Fruit fly (Drosophila melanogaster) whole organism, embryonic: ENCODE data around the gene Sym.

Experiments used
- B-H2 ChIP-seq: fragments of 200-800 bp; sonication (Bioruptor generic); optimal IDR thresholded peaks from 2 replicates; lab custom pipeline; 2018; ENCODE audit warnings: missing biosample characterization, mild to moderate bottlenecking, missing genetic modification characterization
- BtbVII ChIP-seq: fragments of 200-800 bp; sonication (Bioruptor generic); optimal IDR thresholded peaks from 3 replicates; lab custom pipeline; 2017; ENCODE audit warnings: missing biosample characterization, mild to moderate bottlenecking, missing genetic modification characterization
- CG10267 ChIP-seq: fragments of 200-800 bp; sonication (Bioruptor generic); optimal IDR thresholded peaks from 2 replicates; lab custom pipeline; 2018; ENCODE audit warnings: missing biosample characterization, mild to moderate bottlenecking, missing genetic modification characterization, moderate library complexity
- CG10321 ChIP-seq: fragments of 200-800 bp; sonication (Bioruptor generic); IDR thresholded peaks from 2 replicates; pipeline ENCODE4 v1.3.6; 2022; ENCODE audit warnings: missing biosample characterization, missing genetic modification characterization
- CG10979 ChIP-seq: fragments of 200-800 bp; sonication (Bioruptor generic); optimal IDR thresholded peaks from 2 replicates; lab custom pipeline; 2018; ENCODE audit warnings: missing biosample characterization, mild to moderate bottlenecking, missing genetic modification characterization, moderate library complexity
- CG11085 ChIP-seq: fragments of 200-800 bp; sonication (Bioruptor generic); IDR thresholded peaks from 2 replicates; pipeline ENCODE4 v1.3.6; 2022; ENCODE audit warnings: missing biosample characterization, missing genetic modification characterization
- CG12219 ChIP-seq: fragments of 200-800 bp; sonication (Bioruptor generic); optimal IDR thresholded peaks from 3 replicates; lab custom pipeline; 2018; ENCODE audit warnings: missing biosample characterization, mild to moderate bottlenecking, missing genetic modification characterization
- CG12299 ChIP-seq: fragments of 200-800 bp; sonication (Bioruptor generic); optimal IDR thresholded peaks from 2 replicates; lab custom pipeline; 2018; ENCODE audit warnings: missing biosample characterization, mild to moderate bottlenecking, missing genetic modification characterization
- CG12659 ChIP-seq: fragments of 200-800 bp; sonication (Bioruptor generic); optimal IDR thresholded peaks from 3 replicates; lab custom pipeline; 2017; ENCODE audit warnings: mild to moderate bottlenecking, missing biosample characterization, missing genetic modification reagents, missing genetic modification characterization
- CG12769 ChIP-seq: fragments of 200-800 bp; sonication (Bioruptor generic); optimal IDR thresholded peaks from 2 replicates; lab custom pipeline; 2019; ENCODE audit warnings: missing biosample characterization, mild to moderate bottlenecking, missing genetic modification characterization, moderate library complexity
- CG14050 ChIP-seq: fragments of 200-800 bp; sonication (Bioruptor generic); IDR thresholded peaks from 3 replicates; pipeline ENCODE4 v1.3.6; 2022; ENCODE audit warnings: missing biosample characterization, missing genetic modification characterization
- CG14710 ChIP-seq: fragments of 200-800 bp; sonication (Bioruptor generic); optimal IDR thresholded peaks from 3 replicates; lab custom pipeline; 2019; ENCODE audit warnings: missing biosample characterization, mild to moderate bottlenecking, missing genetic modification characterization, moderate library complexity
- CG17361 ChIP-seq: fragments of 200-800 bp; sonication (Bioruptor generic); IDR thresholded peaks from 3 replicates; pipeline ENCODE4 v1.3.6; 2022; ENCODE audit warnings: missing biosample characterization, missing genetic modification characterization
- CG17829 ChIP-seq: fragments of 200-800 bp; optimal IDR thresholded peaks from 2 replicates; lab custom pipeline; 2019; ENCODE audit warnings: missing biosample characterization, mild to moderate bottlenecking, missing genetic modification characterization, moderate library complexity
- CG2129 ChIP-seq: fragments of 200-800 bp; sonication (Bioruptor generic); IDR thresholded peaks from 2 replicates; pipeline ENCODE4 v1.3.6; 2022; ENCODE audit warnings: missing biosample characterization, missing genetic modification characterization; ENCODE audit not compliant: partially characterized antibody
- CG30020 ChIP-seq: fragments of 200-800 bp; optimal IDR thresholded peaks from 2 replicates; lab custom pipeline; 2019; ENCODE audit warnings: missing biosample characterization, mild to moderate bottlenecking, missing genetic modification characterization, moderate library complexity
- CG31441 ChIP-seq: fragments of 200-800 bp; sonication (Bioruptor generic); IDR thresholded peaks from 2 replicates; pipeline ENCODE4 v1.3.6; 2022; ENCODE audit warnings: missing biosample characterization, missing genetic modification characterization
- CG32772 ChIP-seq: fragments of 200-800 bp; sonication (Bioruptor generic); IDR thresholded peaks from 2 replicates; pipeline ENCODE4 v1.3.6; 2022; ENCODE audit warnings: missing biosample characterization, missing genetic modification characterization
- CG3995 ChIP-seq: fragments of 200-800 bp; sonication (Bioruptor generic); optimal IDR thresholded peaks from 3 replicates; lab custom pipeline; 2016; ENCODE audit warnings: missing biosample characterization, missing genetic modification characterization
- CG6272 ChIP-seq: fragments of 200-800 bp; sonication (Bioruptor generic); IDR thresholded peaks from 2 replicates; pipeline ENCODE4 v1.3.6; 2022; ENCODE audit warnings: missing biosample characterization, missing genetic modification characterization
- CG9797 ChIP-seq: fragments of 200-800 bp; sonication (Bioruptor generic); optimal IDR thresholded peaks from 3 replicates; lab custom pipeline; 2018; ENCODE audit warnings: missing biosample characterization, mild to moderate bottlenecking, missing genetic modification characterization
- CoRest ChIP-seq: fragments of 200-800 bp; sonication (Bioruptor generic); optimal IDR thresholded peaks from 3 replicates; lab custom pipeline; 2018; ENCODE audit warnings: missing biosample characterization, mild to moderate bottlenecking, missing genetic modification characterization, moderate library complexity
- CrebB ChIP-seq: fragments of 200-800 bp; sonication (Bioruptor generic); optimal IDR thresholded peaks from 3 replicates; lab custom pipeline; 2018; ENCODE audit warnings: missing biosample characterization, mild to moderate bottlenecking, missing genetic modification characterization
- D19A ChIP-seq: fragments of 200-800 bp; optimal IDR thresholded peaks from 3 replicates; lab custom pipeline; 2019; ENCODE audit warnings: missing biosample characterization, mild to moderate bottlenecking, missing genetic modification characterization, moderate library complexity
- Dek ChIP-seq: fragments of 200-800 bp; sonication (Bioruptor generic); optimal IDR thresholded peaks from 3 replicates; lab custom pipeline; 2019; ENCODE audit warnings: missing biosample characterization, mild to moderate bottlenecking, missing genetic modification characterization, moderate library complexity
- H2.0 ChIP-seq: fragments of 200-800 bp; sonication (Bioruptor generic); IDR thresholded peaks from 2 replicates; pipeline ENCODE4 v1.3.6; 2022; ENCODE audit warnings: missing biosample characterization, missing genetic modification characterization
- HLH4C ChIP-seq: fragments of 200-800 bp; sonication (Bioruptor generic); IDR thresholded peaks from 3 replicates; pipeline ENCODE4 v1.3.6; 2022; ENCODE audit warnings: missing biosample characterization, missing genetic modification characterization; ENCODE audit not compliant: partially characterized antibody
- HmgZ ChIP-seq: fragments of 200-800 bp; sonication (Bioruptor generic); optimal IDR thresholded peaks from 2 replicates; lab custom pipeline; 2018; ENCODE audit warnings: missing biosample characterization, mild to moderate bottlenecking, missing genetic modification characterization
- Lhr ChIP-seq: fragments of 200-800 bp; sonication (Bioruptor generic); optimal IDR thresholded peaks from 3 replicates; lab custom pipeline; 2017; ENCODE audit warnings: mild to moderate bottlenecking, missing biosample characterization, missing genetic modification reagents, missing genetic modification characterization
- Meics ChIP-seq: fragments of 200-800 bp; sonication (Bioruptor generic); optimal IDR thresholded peaks from 2 replicates; lab custom pipeline; 2017; ENCODE audit warnings: missing biosample characterization, mild to moderate bottlenecking, missing genetic modification characterization
- Myb ChIP-seq: fragments of 200-800 bp; sonication (Bioruptor generic); optimal IDR thresholded peaks from 2 replicates; lab custom pipeline; 2016; ENCODE audit warnings: missing biosample characterization, missing genetic modification characterization
- Scr ChIP-seq: fragments of 200-800 bp; sonication (Bioruptor generic); IDR thresholded peaks from 2 replicates; pipeline ENCODE4 v1.3.6; 2022; ENCODE audit warnings: missing biosample characterization, missing genetic modification characterization; ENCODE audit not compliant: partially characterized antibody
- Sry-β ChIP-seq: fragments of 200-800 bp; sonication (Bioruptor generic); optimal IDR thresholded peaks from 2 replicates; lab custom pipeline; 2018; ENCODE audit warnings: missing biosample characterization, mild to moderate bottlenecking, missing genetic modification characterization, moderate library complexity
- Sry-δ ChIP-seq: fragments of 200-800 bp; sonication (Bioruptor generic); optimal IDR thresholded peaks from 2 replicates; lab custom pipeline; 2016; ENCODE audit warnings: missing biosample characterization, missing genetic modification characterization
- bab2 ChIP-seq: fragments of 200-800 bp; sonication (Bioruptor generic); optimal IDR thresholded peaks from 2 replicates; lab custom pipeline; 2016; ENCODE audit warnings: missing biosample characterization, missing genetic modification characterization
- bigmax ChIP-seq: fragments of 200-800 bp; sonication (Bioruptor generic); optimal IDR thresholded peaks from 2 replicates; lab custom pipeline; 2018; ENCODE audit warnings: missing biosample characterization, mild to moderate bottlenecking, missing genetic modification characterization
- bowl ChIP-seq: fragments of 200-800 bp; sonication (Bioruptor generic); IDR thresholded peaks from 2 replicates; pipeline ENCODE4 v1.3.6; 2022; ENCODE audit warnings: missing biosample characterization, missing genetic modification characterization
- chm ChIP-seq: fragments of 200-800 bp; sonication (Bioruptor generic); IDR thresholded peaks from 2 replicates; pipeline ENCODE4 v1.3.6; 2022; ENCODE audit warnings: missing biosample characterization, missing genetic modification characterization
- ci ChIP-seq: fragments of 200-800 bp; sonication (Bioruptor generic); IDR thresholded peaks from 3 replicates; pipeline ENCODE4 v1.3.6; 2022; ENCODE audit warnings: missing biosample characterization, missing genetic modification characterization
- cwo ChIP-seq: fragments of 200-800 bp; sonication (Bioruptor generic); optimal IDR thresholded peaks from 3 replicates; lab custom pipeline; 2017; ENCODE audit warnings: missing biosample characterization, missing genetic modification characterization, mild to moderate bottlenecking, moderate library complexity, missing genetic modification reagents
- fd102C ChIP-seq: fragments of 200-800 bp; sonication (Bioruptor generic); optimal IDR thresholded peaks from 2 replicates; lab custom pipeline; 2018; ENCODE audit warnings: missing biosample characterization, mild to moderate bottlenecking, missing genetic modification characterization, moderate library complexity
- ham ChIP-seq: fragments of 200-800 bp; sonication (Bioruptor generic); IDR thresholded peaks from 2 replicates; pipeline ENCODE4 v1.3.6; 2022; ENCODE audit warnings: missing biosample characterization, missing genetic modification characterization
- knrl ChIP-seq: fragments of 200-800 bp; sonication (Bioruptor generic); IDR thresholded peaks from 3 replicates; pipeline ENCODE4 v1.3.6; 2022; ENCODE audit warnings: missing biosample characterization, missing genetic modification characterization; ENCODE audit not compliant: partially characterized antibody
- mam ChIP-seq: fragments of 200-800 bp; sonication (Bioruptor generic); optimal IDR thresholded peaks from 3 replicates; lab custom pipeline; 2016; ENCODE audit warnings: missing biosample characterization, missing genetic modification characterization
- pros ChIP-seq: fragments of 200-800 bp; sonication (Bioruptor generic); optimal IDR thresholded peaks from 3 replicates; lab custom pipeline; 2019; ENCODE audit warnings: missing biosample characterization, mild to moderate bottlenecking, missing genetic modification characterization, moderate library complexity
- schlank ChIP-seq: fragments of 200-800 bp; sonication (Bioruptor generic); optimal IDR thresholded peaks from 2 replicates; lab custom pipeline; 2018; ENCODE audit warnings: missing biosample characterization, mild to moderate bottlenecking, missing genetic modification characterization
- sim ChIP-seq: fragments of 200-800 bp; sonication (Bioruptor generic); IDR thresholded peaks from 2 replicates; pipeline ENCODE4 v1.3.6; 2022; ENCODE audit warnings: missing biosample characterization, missing genetic modification characterization
- ssp ChIP-seq: fragments of 200-800 bp; sonication (Bioruptor generic); IDR thresholded peaks from 2 replicates; pipeline ENCODE4 v1.3.6; 2022; ENCODE audit warnings: missing biosample characterization, missing genetic modification characterization
- stwl ChIP-seq: fragments of 200-800 bp; sonication (Bioruptor generic); optimal IDR thresholded peaks from 3 replicates; lab custom pipeline; 2018; ENCODE audit warnings: missing biosample characterization, mild to moderate bottlenecking, missing genetic modification characterization, moderate library complexity
- unc-4 ChIP-seq: fragments of 200-800 bp; sonication (Bioruptor generic); IDR thresholded peaks from 2 replicates; pipeline ENCODE4 v1.3.6; 2022; ENCODE audit warnings: missing biosample characterization, missing genetic modification characterization; ENCODE audit not compliant: partially characterized antibody
- zf30C ChIP-seq: fragments of 200-800 bp; sonication (Bioruptor generic); optimal IDR thresholded peaks from 3 replicates; lab custom pipeline; 2018; ENCODE audit warnings: missing biosample characterization, mild to moderate bottlenecking, missing genetic modification characterization

Gene Sym

DNA sequence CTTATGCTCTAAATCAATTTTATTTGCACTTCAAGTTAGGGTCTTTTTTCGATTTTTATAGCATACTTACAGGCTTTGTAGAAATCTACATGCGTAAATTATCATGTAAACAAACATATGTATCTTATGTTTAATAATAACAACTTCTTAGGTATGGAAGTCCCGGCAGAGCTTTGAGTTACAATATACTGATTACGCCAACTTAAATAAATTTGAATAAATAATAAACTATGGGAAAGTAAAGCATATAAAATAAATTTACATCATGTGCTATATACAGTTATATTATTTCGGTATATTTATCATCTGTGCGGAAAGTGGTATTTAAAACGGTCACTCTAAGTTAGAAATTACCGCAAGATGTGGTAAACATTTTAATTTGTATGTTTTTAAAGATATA, 9.1 kb downstream of the Sym start, which contains the start of gene CG1239:
Gene CG1239 (plus strand): TSS at position 333 of the 400 bp plus-strand sequence.
- TF ChIP-seq CG32772 (GFP tag; lab: Robert Waterston, UW) (no peak), CG17829 (tag; lab: Kevin White, UChicago) (peak; percentile 37), CG6272 (GFP tag; lab: Robert Waterston, UW) (no peak), Dek (tag; lab: Kevin White, UChicago) (no peak), CG10267 (peak; percentile 48), CG3995 (GFP tag; lab: Kevin White, UChicago) (no peak), CG2129 (GFP tag; lab: Robert Waterston, UW) (no peak), CG10321 (GFP tag; lab: Robert Waterston, UW) (no peak), sim (GFP tag; lab: Robert Waterston, UW) (no peak), Sry-δ (GFP tag; lab: Kevin White, UChicago) (no peak), Lhr (peak; percentile 60), Meics (GFP tag; lab: Kevin White, UChicago) (no peak), HLH4C (no peak), H2.0 (no peak), CoRest (tag; lab: Kevin White, UChicago) (peak; percentile 21), pros (GFP tag; lab: Kevin White, UChicago) (no peak), fd102C (GFP tag; lab: Kevin White, UChicago) (no peak), cwo (GFP tag; lab: Kevin White, UChicago) (no peak), CG14050 (GFP tag; lab: Robert Waterston, UW) (no peak), Scr (0 out of 2 replicates have a peak, but pooled peaks have one; percentile 23), BtbVII (GFP tag; lab: Kevin White, UChicago) (no peak), zf30C (GFP tag; lab: Kevin White, UChicago) (no peak), CG17361 (GFP tag; lab: Robert Waterston, UW) (peak; percentile 42; the same call in 2 of the 3 replicates), CG11085 (GFP tag; lab: Robert Waterston, UW) (no peak), bigmax (GFP tag; lab: Kevin White, UChicago) (no peak), CG14710 (tag; lab: Kevin White, UChicago) (peak; percentile 60), knrl (0 out of 3 replicates have a peak, but pooled peaks have one; percentile 28), CG30020 (tag; lab: Kevin White, UChicago) (peak; percentile 63), CrebB (tag; lab: Kevin White, UChicago) (no peak), CG10979 (tag; lab: Kevin White, UChicago) (no peak), mam (GFP tag; lab: Kevin White, UChicago) (no peak), CG9797 (GFP tag; lab: Kevin White, UChicago) (peak; percentile 78), Sry-β (GFP tag; lab: Kevin White, UChicago) (no peak), CG12659 (GFP tag; lab: Kevin White, UChicago) (peak; percentile 50), schlank (tag; lab: Kevin White, UChicago) (no peak), bab2 (GFP tag; lab: Kevin White, UChicago) (no peak), bowl (GFP tag; lab: Robert Waterston, UW) (no peak), D19A (tag; lab: Kevin White, UChicago) (peak; percentile 3), ham (GFP tag; lab: Robert Waterston, UW) (no peak), unc-4 (no peak), CG31441 (GFP tag; lab: Robert Waterston, UW) (no peak), CG12769 (no peak), chm (no peak), HmgZ (tag; lab: Kevin White, UChicago) (peak; percentile 41), ssp (GFP tag; lab: Robert Waterston, UW) (no peak), ci (GFP tag; lab: Robert Waterston, UW) (no peak), CG12219 (GFP tag; lab: Kevin White, UChicago) (no peak), CG12299 (tag; lab: Kevin White, UChicago) (no peak), Myb (no peak), B-H2 (GFP tag; lab: Kevin White, UChicago) (no peak), stwl (tag; lab: Kevin White, UChicago) (peak; percentile 34)
